Fruit fly (Drosophila melanogaster): ENCODE measurements around the gene CG14712.

The CG14712 gene

DNA sequence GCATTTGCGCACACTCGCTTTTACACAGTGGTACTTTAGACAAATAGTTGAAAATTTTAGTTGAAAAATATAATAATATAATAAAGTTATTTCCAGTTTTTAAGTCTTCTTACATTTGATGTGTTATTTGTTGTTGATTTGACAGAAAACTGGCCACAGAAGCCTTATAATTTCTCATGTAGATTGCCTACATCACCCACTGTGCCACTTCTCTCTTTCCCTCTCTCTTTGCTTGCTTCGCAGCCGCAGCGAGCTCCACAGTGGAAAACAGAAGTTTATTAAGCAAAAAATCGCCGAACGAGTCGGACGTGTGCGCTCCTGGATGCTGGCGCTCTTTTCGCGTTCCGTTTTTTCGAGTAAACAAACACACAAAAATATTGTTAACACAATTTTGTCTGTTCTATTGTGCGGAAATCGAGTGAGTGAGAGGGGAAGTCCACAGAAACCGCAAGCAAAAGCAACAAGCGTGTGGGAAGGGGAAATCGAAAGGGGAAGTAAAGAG lies 27.4 kb downstream of the CG14712 start, which contains the start of gene CG42327 (continued):
- TF ChIP-seq bbx (GFP tag; IDR thresholded peaks at IDR 0.05; ENCODE audit: partially characterized antibody) = peak; percentile 45
- TF ChIP-seq Dll (GFP tag; IDR thresholded peaks at IDR 0.05; ENCODE audit: partially characterized antibody) = peak; percentile 48; the same call in 1 of the 4 replicates
- no peak for TF ChIP-seq emc (GFP tag; optimal IDR thresholded peaks at IDR 0.05)
- TF ChIP-seq CG32772 (GFP tag; IDR thresholded peaks at IDR 0.05) = peak; percentile 94
- TF ChIP-seq Hand (GFP tag; optimal IDR thresholded peaks at IDR 0.05) = peak; percentile 66
- TF ChIP-seq Hmr (GFP tag; optimal IDR thresholded peaks at IDR 0.05) = peak; percentile 92
- peak; percentile 99 for TF ChIP-seq sens (GFP tag)
- TF ChIP-seq CG13296 (GFP tag; optimal IDR thresholded peaks at IDR 0.05) = peak; percentile 87
- peak; percentile 90 for TF ChIP-seq Hsf (GFP tag; optimal IDR thresholded peaks at IDR 0.05)
- TF ChIP-seq CG31224 (GFP tag; IDR thresholded peaks at IDR 0.05) = peak; percentile 83
- peak; percentile 98 for TF ChIP-seq CG12391 (tag; optimal IDR thresholded peaks at IDR 0.05)
- TF ChIP-seq salm (tag; optimal IDR thresholded peaks at IDR 0.05) = peak; percentile 94
- peak; percentile 61 for TF ChIP-seq Usf (GFP tag; optimal IDR thresholded peaks at IDR 0.05)
- TF ChIP-seq Drgx (GFP tag; IDR thresholded peaks at IDR 0.05) = peak; percentile 98
- TF ChIP-seq HHEX (GFP tag; optimal IDR thresholded peaks at IDR 0.05) = peak; percentile 93
- TF ChIP-seq CG1792 (GFP tag; optimal IDR thresholded peaks at IDR 0.05) = peak; percentile 65
- peak; percentile 54; the same call in 1 of the 2 replicates for TF ChIP-seq tna (GFP tag; IDR thresholded peaks at IDR 0.05; ENCODE audit: partially characterized antibody)
- TF ChIP-seq CG32767 (GFP tag; IDR thresholded peaks at IDR 0.05) = peak; percentile 94
- TF ChIP-seq CG9215 (GFP tag; IDR thresholded peaks at IDR 0.05) = peak; percentile 73
- TF ChIP-seq CG10979 (tag; optimal IDR thresholded peaks at IDR 0.05) = peak; percentile 96
- TF ChIP-seq ftz-f1 (GFP tag; optimal IDR thresholded peaks at IDR 0.05) = peak; percentile 4
- TF ChIP-seq zfh2 (GFP tag; optimal IDR thresholded peaks at IDR 0.05) = peak; percentile 20
- TF ChIP-seq Doc3 (GFP tag; IDR thresholded peaks at IDR 0.05; ENCODE audit: partially characterized antibody) = no peak
- TF ChIP-seq CG2712 (tag; optimal IDR thresholded peaks at IDR 0.05) = peak; percentile 98
- peak; percentile 87 for TF ChIP-seq CG16863 (GFP tag; optimal IDR thresholded peaks at IDR 0.05)
- TF ChIP-seq CG5245 (GFP tag; optimal IDR thresholded peaks at IDR 0.05) = peak; percentile 88
- TF ChIP-seq Gug (GFP tag; IDR thresholded peaks at IDR 0.05) = peak; percentile 90
- TF ChIP-seq CG10654 (GFP tag; optimal IDR thresholded peaks at IDR 0.05) = peak; percentile 90
- peak; percentile 79 for TF ChIP-seq Side (GFP tag; optimal IDR thresholded peaks at IDR 0.05)
- peak; percentile 94 for TF ChIP-seq CG11504 (tag; optimal IDR thresholded peaks at IDR 0.05)
- peak; percentile 75 for TF ChIP-seq CG5180 (GFP tag; optimal IDR thresholded peaks at IDR 0.05)
- TF ChIP-seq inv (GFP tag; IDR thresholded peaks at IDR 0.05; ENCODE audit: partially characterized antibody) = peak; percentile 16; the same call in 1 of the 2 replicates
- TF ChIP-seq CG11696 (GFP tag; IDR thresholded peaks at IDR 0.05) = peak; percentile 89
- TF ChIP-seq Trl (optimal IDR thresholded peaks at IDR 0.05) = peak; percentile 63 to 74
- TF ChIP-seq Trl (GFP tag; optimal IDR thresholded peaks at IDR 0.05) = peak; percentile 85
- peak; percentile 92 for TF ChIP-seq corto (GFP tag; optimal IDR thresholded peaks at IDR 0.05)
- peak; percentile 77 for TF ChIP-seq crol (GFP tag; IDR thresholded peaks at IDR 0.05)
- TF ChIP-seq pfk (GFP tag; optimal IDR thresholded peaks at IDR 0.05) = no peak
- TF ChIP-seq CG15011 (GFP tag; optimal IDR thresholded peaks at IDR 0.05) = peak; percentile 80
- peak; percentile 87 for TF ChIP-seq Lim3 (GFP tag; IDR thresholded peaks at IDR 0.05)
- peak; percentile 77 for TF ChIP-seq CG6654 (GFP tag; optimal IDR thresholded peaks at IDR 0.05)
- TF ChIP-seq CG5953 (GFP tag; IDR thresholded peaks at IDR 0.05) = peak; percentile 98
- peak; percentile 89 for TF ChIP-seq caup (GFP tag; optimal IDR thresholded peaks at IDR 0.05; ENCODE audit: severe bottlenecking)
- peak; percentile 27 for TF ChIP-seq CG7745 (tag; optimal IDR thresholded peaks at IDR 0.05)
- TF ChIP-seq Dbx (GFP tag; IDR thresholded peaks at IDR 0.05) = peak; percentile 86
- peak; percentile 75 for TF ChIP-seq Nf-YC (tag; optimal IDR thresholded peaks at IDR 0.05)
- TF ChIP-seq CG3726 (GFP tag; IDR thresholded peaks at IDR 0.05) = peak; percentile 93
- TF ChIP-seq Lpt (GFP tag; optimal IDR thresholded peaks at IDR 0.05) = no peak
- peak; percentile 98 for TF ChIP-seq Xrp1 (GFP tag; IDR thresholded peaks at IDR 0.05)
- TF ChIP-seq E2f2 (GFP tag; IDR thresholded peaks at IDR 0.05) = peak; percentile 82
- TF ChIP-seq CG8924 (tag; optimal IDR thresholded peaks at IDR 0.05) = peak; percentile 95

Measured in whole organism, embryonic.